Worm (Caenorhabditis elegans) whole organism, L1 larva: ENCODE data around the gene C44H9.6.
"Not testable (repeated sequence)": the region's sequence is repeated elsewhere in the genome, so short reads cannot be mapped to it uniquely, and the experiment has no call there.

Source experiments
- aha-1 ChIP-seq: fragments of 150-350 bp; optimal IDR thresholded peaks from 2 replicates; lab custom pipeline; 2014; ENCODE audit warnings: missing biosample characterization, missing genetic modification characterization
- ceh-82 ChIP-seq, 3 experiments: fragments of 150-350 bp in 1 of 3; sonication (generic microtip) in 2 of 3; optimal IDR thresholded peaks; 2 replicates each; lab custom pipeline; 2014 to 2017; ENCODE audit warnings: missing biosample characterization in 3 of 3, missing genetic modification characterization in 3 of 3
- lin-39 ChIP-seq: fragments of 150-350 bp; optimal IDR thresholded peaks from 2 replicates; lab custom pipeline; 2014; ENCODE audit warnings: missing biosample characterization, missing genetic modification reagents, missing genetic modification characterization
- nhr-11 ChIP-seq: fragments of 150-350 bp; optimal IDR thresholded peaks from 2 replicates; lab custom pipeline; 2014; ENCODE audit warnings: missing biosample characterization, missing genetic modification characterization
- snpc-4 ChIP-seq: fragments of 150-350 bp; optimal IDR thresholded peaks from 2 replicates; lab custom pipeline; 2014; ENCODE audit warnings: missing biosample characterization, missing genetic modification characterization
- tbx-2 ChIP-seq: sonication (generic microtip); optimal IDR thresholded peaks from 2 replicates; lab custom pipeline; 2016; ENCODE audit warnings: missing genetic modification characterization, missing compliant biosample characterization

ce11 chrV:12865615-12866014 is 20.5 kb upstream of the C44H9.6 start, which contains the start of gene T07F10.5:
- TF ChIP-seq tbx-2 (tag; lab: Kevin White, UChicago); ceh-82 (tag; optimal IDR thresholded peaks at IDR 0.05; lab: Kevin White, UChicago); aha-1 (tag; lab: Kevin White, UChicago); lin-39 (tag; lab: Kevin White, UChicago); nhr-11; snpc-4 (tag; lab: Kevin White, UChicago): not testable (repeated sequence)
